Worm (Caenorhabditis elegans): ENCODE measurements around the gene C52B11.5.

- TF ChIP-seq zag-1 (tag; optimal IDR thresholded peaks at IDR 0.05) (no peak), ztf-4 (tag; optimal IDR thresholded peaks at IDR 0.05) (no peak), mab-5 (tag; optimal IDR thresholded peaks at IDR 0.05) (no peak), dmd-4 (tag; optimal IDR thresholded peaks at IDR 0.05) (no peak), nhr-21 (tag; optimal IDR thresholded peaks at IDR 0.05) (no peak), aly-2 (tag; optimal IDR thresholded peaks at IDR 0.05) (no peak), ama-1 (optimal IDR thresholded peaks at IDR 0.05) (no peak), ceh-16 (tag; optimal IDR thresholded peaks at IDR 0.05) (no peak), ztf-11 (tag; optimal IDR thresholded peaks at IDR 0.05) (no peak), F13H6.1 (tag; optimal IDR thresholded peaks at IDR 0.05) (no peak), lsy-2 (tag; optimal IDR thresholded peaks at IDR 0.05) (no peak)
Measured at ce11 chrX:1293471-1293870, 20.9 kb downstream of the C52B11.5 start.

All from whole organism, L2 larva.